Worm (Caenorhabditis elegans) whole organism, early embryonic: ENCODE results near the gene lgc-23.

Source experiments
- B0310.2 ChIP-seq: sonication (generic microtip); optimal IDR thresholded peaks from 2 replicates; lab custom pipeline; 2016; ENCODE audit warnings: mild to moderate bottlenecking, missing genetic modification characterization, missing compliant biosample characterization
- F13C5.2 ChIP-seq: sonication (generic microtip); optimal IDR thresholded peaks from 2 replicates; lab custom pipeline; 2017; ENCODE audit warnings: mild to moderate bottlenecking, missing genetic modification characterization, inconsistent platforms, missing compliant biosample characterization
- aly-1 ChIP-seq: sonication (generic microtip); optimal IDR thresholded peaks from 2 replicates; lab custom pipeline; 2016; ENCODE audit warnings: missing genetic modification characterization, missing compliant biosample characterization
- ama-1 ChIP-seq: fragments of 150-350 bp; optimal IDR thresholded peaks from 2 replicates; lab custom pipeline; 2014
- ceh-13 ChIP-seq: fragments of 200-800 bp; sonication (Bioruptor generic); optimal IDR thresholded peaks from 2 replicates; lab custom pipeline; 2018; ENCODE audit warnings: mild to moderate bottlenecking, missing genetic modification characterization, missing compliant biosample characterization
- ceh-36 ChIP-seq: sonication (generic microtip); optimal IDR thresholded peaks from 2 replicates; lab custom pipeline; 2016; ENCODE audit warnings: missing genetic modification characterization, inconsistent platforms, missing compliant biosample characterization
- ets-7 ChIP-seq: sonication (generic microtip); optimal IDR thresholded peaks from 2 replicates; lab custom pipeline; 2016; ENCODE audit warnings: missing genotype, missing genetic modification characterization, missing compliant biosample characterization
- flt-1 ChIP-seq: fragments of 200-800 bp; sonication (Bioruptor generic); IDR thresholded peaks from 2 replicates; pipeline ENCODE4 v1.3.6; 2022; ENCODE audit warnings: missing genetic modification characterization, missing compliant biosample characterization
- hmbx-1 ChIP-seq: sonication (generic microtip); optimal IDR thresholded peaks from 2 replicates; lab custom pipeline; 2016; ENCODE audit warnings: mild to moderate bottlenecking, missing genetic modification characterization, missing compliant biosample characterization
- hmg-4 ChIP-seq: fragments of 200-800 bp; sonication (Bioruptor generic); optimal IDR thresholded peaks from 2 replicates; lab custom pipeline; 2018; ENCODE audit warnings: mild to moderate bottlenecking, missing genetic modification characterization, missing compliant biosample characterization
- hnd-1 ChIP-seq: sonication (generic microtip); optimal IDR thresholded peaks from 2 replicates; lab custom pipeline; 2016; ENCODE audit warnings: missing genetic modification characterization, missing compliant biosample characterization
- pes-1 ChIP-seq: fragments of 200-800 bp; sonication (Bioruptor generic); IDR thresholded peaks from 2 replicates; pipeline ENCODE4 v1.3.6; 2022; ENCODE audit warnings: missing genetic modification reagents, missing genetic modification characterization, missing compliant biosample characterization
- scrt-1 ChIP-seq: fragments of 200-800 bp; sonication (Bioruptor generic); IDR thresholded peaks from 2 replicates; pipeline ENCODE4 v1.3.6; 2022; ENCODE audit warnings: missing genetic modification characterization, missing compliant biosample characterization
- sea-1 ChIP-seq: fragments of 200-800 bp; sonication (Bioruptor generic); conservative IDR thresholded peaks from 2 replicates; pipeline ENCODE4 v1.3.6; 2022; ENCODE audit warnings: missing genetic modification characterization, missing compliant biosample characterization
- tbx-11 ChIP-seq: fragments of 200-800 bp; sonication (Bioruptor generic); IDR thresholded peaks from 2 replicates; pipeline ENCODE4 v1.3.6; 2022; ENCODE audit warnings: missing genetic modification characterization, missing compliant biosample characterization
- tbx-37 ChIP-seq: fragments of 200-800 bp; sonication (Bioruptor generic); conservative IDR thresholded peaks from 2 replicates; pipeline ENCODE4 v1.3.6; 2022; ENCODE audit warnings: missing genetic modification reagents, missing genetic modification characterization, missing compliant biosample characterization
- tra-4 ChIP-seq: sonication (generic microtip); optimal IDR thresholded peaks from 2 replicates; lab custom pipeline; 2017; ENCODE audit warnings: missing genetic modification characterization, missing compliant biosample characterization

The lgc-23 gene

DNA sequence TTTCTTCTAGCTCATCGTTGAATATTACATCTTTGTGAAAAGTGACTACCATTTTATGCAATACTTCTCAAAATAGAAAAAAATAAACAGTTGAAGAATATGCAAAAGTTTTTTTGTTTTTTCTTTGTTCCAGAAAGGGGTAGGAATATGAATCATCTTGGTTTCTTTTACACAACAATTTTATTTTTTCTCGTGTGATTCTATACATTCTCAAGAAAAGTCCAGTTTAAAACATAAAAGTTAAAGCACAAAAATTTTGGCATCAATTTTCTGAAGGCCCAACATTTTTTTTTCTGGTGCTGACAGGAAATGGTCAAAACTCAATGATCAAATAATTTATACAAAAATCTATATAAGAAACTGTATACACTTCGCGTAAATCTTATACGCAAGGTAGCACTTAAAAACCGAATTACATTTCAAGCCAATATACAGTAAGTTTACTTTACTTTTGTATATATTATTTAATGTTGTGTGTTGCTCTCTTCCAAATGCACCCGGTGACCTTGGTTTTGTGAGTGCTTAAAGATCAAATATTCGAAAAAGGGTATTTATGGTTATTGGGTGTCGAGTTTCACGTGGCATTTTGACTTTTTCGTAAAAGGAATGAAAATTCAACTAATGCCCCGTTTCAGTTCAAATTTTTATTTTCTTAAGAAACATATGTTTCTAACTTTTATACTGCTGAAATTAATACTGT lies 43.7 kb downstream of the lgc-23 start, which contains the start of the genes W03G11.2 and lgc-13:
W03G11.2 (minus strand) TSS at position 101 of the 700 bp plus-strand sequence.
lgc-13 (plus strand) TSS at position 650 of the 700 bp plus-strand sequence.
- no peak for TF ChIP-seq aly-1 (tag; lab: Kevin White, UChicago)
- TF ChIP-seq ceh-36 (tag; lab: Kevin White, UChicago): no peak
- TF ChIP-seq ama-1: no peak
- TF ChIP-seq tbx-11 (GFP tag; lab: Robert Waterston, UW): no peak
- no peak for TF ChIP-seq flt-1
- TF ChIP-seq hmg-4 (GFP tag; lab: Kevin White, UChicago): no peak
- no peak for TF ChIP-seq pes-1 (GFP tag; lab: Robert Waterston, UW)
- no peak for TF ChIP-seq B0310.2 (tag; lab: Kevin White, UChicago)
- no peak for TF ChIP-seq hnd-1 (tag; lab: Kevin White, UChicago)
- TF ChIP-seq scrt-1 (GFP tag; lab: Robert Waterston, UW): no peak
- no peak for TF ChIP-seq sea-1 (GFP tag; lab: Robert Waterston, UW)
- no peak for TF ChIP-seq tbx-37 (GFP tag; lab: Robert Waterston, UW)
- no peak for TF ChIP-seq F13C5.2 (tag; lab: Kevin White, UChicago)
- no peak for TF ChIP-seq tra-4
- TF ChIP-seq ceh-13 (GFP tag; lab: Kevin White, UChicago): no peak
- no peak for TF ChIP-seq hmbx-1 (tag; lab: Kevin White, UChicago)
- no peak for TF ChIP-seq ets-7 (tag; lab: Kevin White, UChicago)

DNA sequence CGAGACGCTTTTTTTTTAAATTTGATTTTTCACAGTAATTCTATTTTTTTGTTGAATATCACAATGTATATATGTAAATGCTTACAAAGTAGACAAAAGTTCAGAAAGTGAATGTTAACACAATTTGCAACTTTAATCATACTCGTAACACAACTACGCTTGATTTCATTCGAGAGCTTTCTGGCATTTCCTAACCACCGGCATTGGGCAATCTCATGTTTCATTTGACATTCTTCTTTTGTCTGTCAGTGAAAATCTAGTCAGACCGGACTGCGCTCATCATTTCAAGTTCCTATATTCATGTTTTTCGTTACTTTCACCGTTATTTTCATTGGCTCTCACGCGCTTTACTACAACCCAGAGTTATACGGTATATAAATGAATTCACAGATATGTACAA lies 46.2 kb downstream of the lgc-23 start, which contains the start of gene lgc-14:
lgc-14 (plus strand) TSS at position 301 of the 400 bp plus-strand sequence.
- TF ChIP-seq hmg-4 (GFP tag; lab: Kevin White, UChicago): no peak
- no peak for TF ChIP-seq tbx-37 (GFP tag; lab: Robert Waterston, UW)
- TF ChIP-seq B0310.2 (tag; lab: Kevin White, UChicago): no peak
- TF ChIP-seq ama-1: no peak
- no peak for TF ChIP-seq F13C5.2 (tag; lab: Kevin White, UChicago)
- no peak for TF ChIP-seq scrt-1 (GFP tag; lab: Robert Waterston, UW)
- no peak for TF ChIP-seq hnd-1 (tag; lab: Kevin White, UChicago)
- TF ChIP-seq hmbx-1 (tag; lab: Kevin White, UChicago): no peak
- TF ChIP-seq ets-7 (tag; lab: Kevin White, UChicago): no peak
- no peak for TF ChIP-seq pes-1 (GFP tag; lab: Robert Waterston, UW)
- TF ChIP-seq sea-1 (GFP tag; lab: Robert Waterston, UW): no peak
- no peak for TF ChIP-seq ceh-36 (tag; lab: Kevin White, UChicago)
- no peak for TF ChIP-seq ceh-13 (GFP tag; lab: Kevin White, UChicago)

ce11 chrX:12114024-12114423 lies 49.0 kb downstream of the lgc-23 start, which contains the start of gene lgc-15:
TSS of gene lgc-15 (plus strand) at chrX:12114324.
- TF ChIP-seq sea-1 (GFP tag; lab: Robert Waterston, UW) (no peak), B0310.2 (tag; lab: Kevin White, UChicago) (no peak), hnd-1 (tag; lab: Kevin White, UChicago) (no peak), ceh-13 (GFP tag; lab: Kevin White, UChicago) (no peak), ama-1 (no peak), F13C5.2 (tag; lab: Kevin White, UChicago) (no peak), tbx-37 (GFP tag; lab: Robert Waterston, UW) (no peak), flt-1 (no peak), aly-1 (tag; lab: Kevin White, UChicago) (no peak), pes-1 (GFP tag; lab: Robert Waterston, UW) (no peak), scrt-1 (GFP tag; lab: Robert Waterston, UW) (no peak)
